Fruit fly (Drosophila melanogaster): ENCODE measurements around the gene COX7B.

DNA sequence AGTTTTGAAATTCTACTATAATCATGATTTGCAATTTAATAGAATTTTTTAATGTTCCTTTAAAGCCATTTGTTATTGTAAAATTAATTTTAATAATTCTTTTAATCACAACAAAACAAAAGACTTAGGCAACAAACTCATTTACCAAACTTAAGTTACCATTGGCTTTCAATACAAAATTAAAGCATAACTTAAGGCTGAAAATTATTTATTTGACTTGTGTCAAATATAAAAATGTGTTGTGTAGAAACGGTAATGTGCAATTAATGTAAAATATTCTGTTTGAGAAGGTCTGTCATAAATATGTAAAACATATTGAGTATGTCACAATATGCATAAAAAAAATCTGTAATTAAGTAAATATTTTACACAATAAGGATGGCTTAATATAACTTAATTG lies 18.2 kb upstream of the COX7B start:
- no peak for TF ChIP-seq Mio (GFP tag; optimal IDR thresholded peaks at IDR 0.05)
- TF ChIP-seq dmrt93B (GFP tag; optimal IDR thresholded peaks at IDR 0.05), result no peak
- TF ChIP-seq Rel (GFP tag; optimal IDR thresholded peaks at IDR 0.05), result no peak
- no peak for TF ChIP-seq Rel (tag; optimal IDR thresholded peaks at IDR 0.05)
- TF ChIP-seq lola (GFP tag; optimal IDR thresholded peaks at IDR 0.05), result no peak
- no peak for TF ChIP-seq rgr (GFP tag; optimal IDR thresholded peaks at IDR 0.05)
- no peak for TF ChIP-seq dsf (GFP tag; optimal IDR thresholded peaks at IDR 0.05; ENCODE audit: borderline replicate concordance)
- TF ChIP-seq dl (GFP tag; optimal IDR thresholded peaks at IDR 0.05; ENCODE audit: insufficient read depth in 1 of 2, partially characterized antibody in 2 of 2), result no peak
- no peak for TF ChIP-seq psq (GFP tag; optimal IDR thresholded peaks at IDR 0.05)
- no peak for TF ChIP-seq Hnf4 (GFP tag; optimal IDR thresholded peaks at IDR 0.05)
